Fruit fly (Drosophila melanogaster) whole organism, prepupa: Measurements from ENCODE around the gene CG10063.

ENCODE experiments used
- CG10631 ChIP-seq: fragments of 200-800 bp; sonication (Bioruptor generic); optimal IDR thresholded peaks from 2 replicates; lab custom pipeline; 2016; ENCODE audit warnings: missing biosample characterization, missing genetic modification characterization
- CG10669 ChIP-seq: fragments of 200-800 bp; sonication (Bioruptor generic); optimal IDR thresholded peaks from 3 replicates; lab custom pipeline; 2018; ENCODE audit warnings: missing biosample characterization, mild to moderate bottlenecking, missing genetic modification characterization, moderate library complexity
- CG11294 ChIP-seq: fragments of 200-800 bp; sonication (Bioruptor generic); IDR thresholded peaks from 2 replicates; pipeline ENCODE4 v1.3.6; 2022; ENCODE audit warnings: missing biosample characterization, missing genetic modification characterization
- CG11762 ChIP-seq: fragments of 200-800 bp; sonication (Bioruptor generic); optimal IDR thresholded peaks from 3 replicates; lab custom pipeline; 2016; ENCODE audit warnings: missing biosample characterization, missing genetic modification characterization; ENCODE audit not compliant: insufficient read depth
- CG11902 ChIP-seq: fragments of 200-800 bp; sonication (Bioruptor generic); optimal IDR thresholded peaks from 3 replicates; lab custom pipeline; 2016; ENCODE audit warnings: missing biosample characterization, missing genetic modification characterization
- CG15336 ChIP-seq: fragments of 200-800 bp; sonication (Bioruptor generic); IDR thresholded peaks from 2 replicates; pipeline ENCODE4 v1.3.6; 2022; ENCODE audit warnings: missing biosample characterization, missing genetic modification characterization
- CG1621 ChIP-seq: fragments of 200-800 bp; sonication (Bioruptor generic); optimal IDR thresholded peaks from 3 replicates; lab custom pipeline; 2018; ENCODE audit warnings: missing biosample characterization, mild to moderate bottlenecking, missing genetic modification characterization
- CG16779 ChIP-seq: fragments of 200-800 bp; sonication (Bioruptor generic); optimal IDR thresholded peaks from 3 replicates; lab custom pipeline; 2017; ENCODE audit warnings: missing biosample characterization, mild to moderate bottlenecking, missing genetic modification characterization
- CG3032 ChIP-seq: fragments of 200-800 bp; optimal IDR thresholded peaks from 2 replicates; lab custom pipeline; 2019; ENCODE audit warnings: missing biosample characterization, mild to moderate bottlenecking, missing genetic modification characterization, moderate library complexity
- CG31627 ChIP-seq: fragments of 200-800 bp; sonication (Bioruptor generic); optimal IDR thresholded peaks from 3 replicates; lab custom pipeline; 2016; ENCODE audit warnings: missing biosample characterization, missing genetic modification characterization
- CG32006 ChIP-seq: fragments of 200-800 bp; sonication (Bioruptor generic); optimal IDR thresholded peaks from 3 replicates; lab custom pipeline; 2017; ENCODE audit warnings: missing biosample characterization, mild to moderate bottlenecking, missing genetic modification characterization
- CG34406 ChIP-seq: fragments of 200-800 bp; sonication (Bioruptor generic); optimal IDR thresholded peaks from 3 replicates; lab custom pipeline; 2016; ENCODE audit warnings: missing biosample characterization, missing genetic modification characterization
- CG3919 ChIP-seq: fragments of 200-800 bp; sonication (Bioruptor generic); optimal IDR thresholded peaks from 3 replicates; lab custom pipeline; 2016; ENCODE audit warnings: missing biosample characterization, missing genetic modification characterization
- CG4318 ChIP-seq: fragments of 200-800 bp; sonication (Bioruptor generic); optimal IDR thresholded peaks from 3 replicates; lab custom pipeline; 2017; ENCODE audit warnings: missing biosample characterization, mild to moderate bottlenecking, missing genetic modification characterization
- CG6163 ChIP-seq: fragments of 200-800 bp; sonication (Bioruptor generic); IDR thresholded peaks from 3 replicates; pipeline ENCODE4 v1.3.6; 2022; ENCODE audit warnings: missing biosample characterization, missing genetic modification characterization
- CG6276 ChIP-seq: fragments of 200-800 bp; sonication (Bioruptor generic); optimal IDR thresholded peaks from 2 replicates; lab custom pipeline; 2017; ENCODE audit warnings: missing biosample characterization, mild to moderate bottlenecking, missing genetic modification characterization
- CG6792 ChIP-seq: fragments of 200-800 bp; sonication (Bioruptor generic); optimal IDR thresholded peaks from 3 replicates; lab custom pipeline; 2016; ENCODE audit warnings: missing biosample characterization, missing genetic modification characterization
- CG6854 ChIP-seq: fragments of 200-800 bp; sonication (Bioruptor generic); optimal IDR thresholded peaks from 2 replicates; lab custom pipeline; 2017; ENCODE audit warnings: missing biosample characterization, mild to moderate bottlenecking, missing genetic modification characterization
- CG7368 ChIP-seq: fragments of 200-800 bp; sonication (Bioruptor generic); optimal IDR thresholded peaks from 3 replicates; lab custom pipeline; 2016; ENCODE audit warnings: missing biosample characterization, missing genetic modification characterization
- CG8119 ChIP-seq: fragments of 200-800 bp; sonication (Bioruptor generic); IDR thresholded peaks from 3 replicates; pipeline ENCODE4 v1.3.6; 2022; ENCODE audit warnings: missing biosample characterization, missing genetic modification characterization
- CG8319 ChIP-seq: fragments of 200-800 bp; sonication (Bioruptor generic); optimal IDR thresholded peaks from 3 replicates; lab custom pipeline; 2016; ENCODE audit warnings: missing biosample characterization, missing genetic modification characterization
- CG8632 ChIP-seq: fragments of 200-800 bp; sonication (Bioruptor generic); optimal IDR thresholded peaks from 3 replicates; lab custom pipeline; 2016; ENCODE audit warnings: missing biosample characterization, missing genetic modification characterization
- CG9139 ChIP-seq: fragments of 200-800 bp; sonication (Bioruptor generic); optimal IDR thresholded peaks from 3 replicates; lab custom pipeline; 2017; ENCODE audit warnings: missing biosample characterization, mild to moderate bottlenecking, missing genetic modification characterization
- Eip75B ChIP-seq: fragments of 200-800 bp; sonication (Bioruptor generic); optimal IDR thresholded peaks from 3 replicates; lab custom pipeline; 2016; ENCODE audit warnings: missing biosample characterization, missing genetic modification characterization
- Eip93F ChIP-seq: fragments of 200-800 bp; sonication (Bioruptor generic); optimal IDR thresholded peaks from 2 replicates; lab custom pipeline; 2016; ENCODE audit warnings: missing biosample characterization, mild to moderate bottlenecking, missing genetic modification characterization
- Ets96B ChIP-seq: fragments of 200-800 bp; optimal IDR thresholded peaks from 2 replicates; lab custom pipeline; 2019; ENCODE audit warnings: missing biosample characterization, mild to moderate bottlenecking, missing genetic modification characterization, moderate library complexity
- Gug ChIP-seq: fragments of 200-800 bp; sonication (Bioruptor generic); IDR thresholded peaks from 2 replicates; pipeline ENCODE4 v1.3.6; 2022; ENCODE audit warnings: missing biosample characterization, missing genetic modification characterization
- Hr38 ChIP-seq: sonication (Bioruptor generic); optimal IDR thresholded peaks from 2 replicates; lab custom pipeline; 2016; ENCODE audit warnings: missing biosample characterization, missing genetic modification characterization
- Hr39 ChIP-seq: fragments of 200-800 bp; sonication (Bioruptor generic); optimal IDR thresholded peaks from 2 replicates; lab custom pipeline; 2016; ENCODE audit warnings: missing biosample characterization, missing genetic modification characterization
- Hr4 ChIP-seq: fragments of 200-800 bp; sonication (Bioruptor generic); optimal IDR thresholded peaks from 3 replicates; lab custom pipeline; 2016; ENCODE audit warnings: missing biosample characterization, missing genetic modification characterization
- Lpt ChIP-seq: fragments of 200-800 bp; sonication (Bioruptor generic); optimal IDR thresholded peaks from 3 replicates; lab custom pipeline; 2016; ENCODE audit warnings: missing biosample characterization, missing genetic modification characterization
- Met ChIP-seq: fragments of 200-800 bp; sonication (Bioruptor generic); optimal IDR thresholded peaks from 3 replicates; lab custom pipeline; 2016; ENCODE audit warnings: missing biosample characterization, missing genetic modification characterization
- OdsH ChIP-seq: fragments of 200-800 bp; sonication (Bioruptor generic); optimal IDR thresholded peaks from 3 replicates; lab custom pipeline; 2016; ENCODE audit warnings: missing biosample characterization, missing genetic modification characterization
- Smox ChIP-seq: fragments of 200-800 bp; sonication (Bioruptor generic); optimal IDR thresholded peaks from 3 replicates; lab custom pipeline; 2016; ENCODE audit warnings: missing biosample characterization, missing genetic modification characterization
- Sox102F ChIP-seq: fragments of 200-800 bp; sonication (Bioruptor generic); optimal IDR thresholded peaks from 2 replicates; lab custom pipeline; 2016; ENCODE audit warnings: missing biosample characterization, mild to moderate bottlenecking, missing genetic modification characterization
- Sox15 ChIP-seq: fragments of 200-800 bp; sonication (Bioruptor generic); optimal IDR thresholded peaks from 3 replicates; lab custom pipeline; 2016; ENCODE audit warnings: missing biosample characterization, missing genetic modification characterization
- achi ChIP-seq: fragments of 200-800 bp; sonication (Bioruptor generic); optimal IDR thresholded peaks from 3 replicates; lab custom pipeline; 2016; ENCODE audit warnings: missing biosample characterization, missing genetic modification characterization
- acj6 ChIP-seq: fragments of 200-800 bp; sonication (Bioruptor generic); optimal IDR thresholded peaks from 3 replicates; lab custom pipeline; 2016; ENCODE audit warnings: missing biosample characterization, missing genetic modification characterization
- cyc ChIP-seq: fragments of 200-800 bp; sonication (Bioruptor generic); optimal IDR thresholded peaks from 3 replicates; lab custom pipeline; 2016; ENCODE audit warnings: missing biosample characterization, missing genetic modification characterization
- dac ChIP-seq: fragments of 200-800 bp; sonication (Bioruptor generic); optimal IDR thresholded peaks from 2 replicates; lab custom pipeline; 2017; ENCODE audit warnings: missing biosample characterization, mild to moderate bottlenecking, missing genetic modification characterization
- eg ChIP-seq: fragments of 200-800 bp; sonication (Bioruptor generic); IDR thresholded peaks from 3 replicates; pipeline ENCODE4 v1.3.6; 2022; ENCODE audit warnings: missing biosample characterization, missing genetic modification characterization
- esn ChIP-seq: fragments of 200-800 bp; sonication (Bioruptor generic); optimal IDR thresholded peaks from 2 replicates; lab custom pipeline; 2016; ENCODE audit warnings: missing biosample characterization, mild to moderate bottlenecking, missing genetic modification characterization, moderate library complexity
- fd59A ChIP-seq: fragments of 200-800 bp; sonication (Bioruptor generic); optimal IDR thresholded peaks from 2 replicates; lab custom pipeline; 2017; ENCODE audit warnings: missing biosample characterization, mild to moderate bottlenecking, missing genetic modification characterization, missing genetic modification reagents
- fd85E ChIP-seq: fragments of 200-800 bp; sonication (Bioruptor generic); optimal IDR thresholded peaks from 3 replicates; lab custom pipeline; 2016; ENCODE audit warnings: missing biosample characterization, missing genetic modification characterization
- lz ChIP-seq: fragments of 200-800 bp; sonication (Bioruptor generic); optimal IDR thresholded peaks from 3 replicates; lab custom pipeline; 2016; ENCODE audit warnings: missing biosample characterization, missing genetic modification characterization
- net ChIP-seq: fragments of 200-800 bp; sonication (Bioruptor generic); optimal IDR thresholded peaks from 3 replicates; lab custom pipeline; 2016; ENCODE audit warnings: missing biosample characterization, missing genetic modification characterization
- pdm3 ChIP-seq: fragments of 200-800 bp; sonication (Bioruptor generic); optimal IDR thresholded peaks from 3 replicates; lab custom pipeline; 2016; ENCODE audit warnings: missing biosample characterization, missing genetic modification characterization
- salr ChIP-seq, 2 experiments: fragments of 200-800 bp; sonication (Bioruptor generic); optimal IDR thresholded peaks; 3 replicates each; lab custom pipeline; 2016 to 2018; ENCODE audit warnings: missing biosample characterization in 2 of 2, missing genetic modification characterization in 2 of 2, mild to moderate bottlenecking in 1 of 2
- spab ChIP-seq: fragments of 200-800 bp; sonication (Bioruptor generic); optimal IDR thresholded peaks from 2 replicates; lab custom pipeline; 2017; ENCODE audit warnings: missing biosample characterization, mild to moderate bottlenecking, missing genetic modification characterization, missing genetic modification reagents
- ss ChIP-seq, 2 experiments: fragments of 200-800 bp; sonication (Bioruptor generic); optimal IDR thresholded peaks; 2 replicates in 1 of 2; 3 replicates in 1 of 2; lab custom pipeline; 2017 to 2018; ENCODE audit warnings: mild to moderate bottlenecking in 2 of 2, missing biosample characterization in 2 of 2, missing genetic modification characterization in 2 of 2, moderate library complexity in 1 of 2
- svp ChIP-seq: fragments of 200-800 bp; sonication (Bioruptor generic); peaks from one replicate; lab custom pipeline; 2016; ENCODE audit warnings: missing biosample characterization, missing genetic modification characterization
- topi ChIP-seq: fragments of 200-800 bp; sonication (Bioruptor generic); optimal IDR thresholded peaks from 3 replicates; lab custom pipeline; 2016; ENCODE audit warnings: missing biosample characterization, missing genetic modification characterization

Gene CG10063

DNA sequence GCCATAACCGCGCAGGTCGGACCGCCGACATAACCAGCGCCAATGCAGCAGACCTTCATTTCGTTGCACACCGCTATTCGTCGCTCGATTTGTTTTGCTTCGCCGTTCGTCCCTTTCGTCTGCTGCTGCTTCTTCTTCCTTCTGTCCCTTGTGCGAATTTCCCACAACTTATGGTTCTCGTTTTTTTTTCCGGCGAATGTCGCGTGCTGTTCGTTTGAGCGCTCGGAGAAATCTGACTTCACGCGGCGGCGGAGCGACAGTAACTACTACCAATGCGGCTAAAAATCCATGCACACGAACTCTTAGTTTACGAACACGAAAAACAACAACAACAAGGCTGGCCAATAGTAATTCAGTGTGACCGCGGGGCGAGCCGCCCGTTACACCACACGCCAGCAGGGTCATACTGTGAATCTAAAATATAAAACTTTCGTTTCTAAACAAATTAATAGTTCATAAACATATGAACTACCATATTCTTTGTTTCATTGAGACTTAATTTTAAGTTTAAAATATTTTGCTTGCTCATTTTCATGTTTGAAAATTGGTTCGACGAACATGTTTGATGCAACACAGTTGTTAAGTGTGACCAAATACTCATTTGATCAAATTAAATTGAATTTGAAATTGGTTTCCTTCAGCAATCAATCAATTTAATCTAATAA lies 7.6 kb downstream of the CG10063 start, which contains the start of gene sgl:
Gene sgl (minus strand): TSS at position 271 of the 665 bp plus-strand sequence.
- peak; percentile 48; the same call in 2 of the 3 replicates for TF ChIP-seq CG8119 (GFP tag; lab: Robert Waterston, UW)
- TF ChIP-seq net: peak; percentile 4
- no peak for TF ChIP-seq Eip93F (GFP tag; lab: Kevin White, UChicago)
- peak; percentile 74 for TF ChIP-seq svp (GFP tag; lab: Kevin White, UChicago)
- no peak; the same call in 1 of the 2 replicates for TF ChIP-seq Gug (GFP tag; lab: Robert Waterston, UW)
- no peak for TF ChIP-seq lz (GFP tag; lab: Kevin White, UChicago)
- peak; percentile 31 for TF ChIP-seq CG34406 (GFP tag; lab: Kevin White, UChicago)
- peak; percentile 72 for TF ChIP-seq CG1621 (tag; lab: Kevin White, UChicago)
- TF ChIP-seq CG6792 (GFP tag; lab: Kevin White, UChicago): no peak
- peak in 1 of 2 experiments; percentile 36 for TF ChIP-seq salr (GFP tag; optimal IDR thresholded peaks at IDR 0.05; lab: Kevin White, UChicago)
- TF ChIP-seq ss (GFP tag; optimal IDR thresholded peaks at IDR 0.05; lab: Kevin White, UChicago): peak; percentile 71 to 76
- peak; percentile 53 for TF ChIP-seq Eip75B (GFP tag; lab: Kevin White, UChicago)
- no peak for TF ChIP-seq cyc
- TF ChIP-seq Lpt: peak; percentile 62
- no peak for TF ChIP-seq fd59A (GFP tag; lab: Kevin White, UChicago)
- TF ChIP-seq esn (GFP tag; lab: Kevin White, UChicago): peak; percentile 51
- peak; percentile 27 for TF ChIP-seq CG10669 (GFP tag; lab: Kevin White, UChicago)
- TF ChIP-seq CG6854 (GFP tag; lab: Kevin White, UChicago): peak; percentile 48
- no peak for TF ChIP-seq CG4318
- TF ChIP-seq spab (GFP tag; lab: Kevin White, UChicago): peak; percentile 29
- peak; percentile 5 for TF ChIP-seq pdm3 (GFP tag; lab: Kevin White, UChicago)
- peak; percentile 74 for TF ChIP-seq CG6276 (GFP tag; lab: Kevin White, UChicago)
- TF ChIP-seq dac (GFP tag; lab: Kevin White, UChicago): no peak
- TF ChIP-seq CG32006 (GFP tag; lab: Kevin White, UChicago): no peak
- peak; percentile 72 for TF ChIP-seq CG16779 (tag; lab: Kevin White, UChicago)
- no peak for TF ChIP-seq Hr4
- no peak for TF ChIP-seq OdsH (GFP tag; lab: Kevin White, UChicago)
- TF ChIP-seq Met (GFP tag; lab: Kevin White, UChicago): peak; percentile 8
- TF ChIP-seq CG7368 (GFP tag; lab: Kevin White, UChicago): no peak
- TF ChIP-seq CG15336 (GFP tag; lab: Robert Waterston, UW): peak; percentile 55; the same call in 1 of the 2 replicates
- TF ChIP-seq CG9139 (GFP tag; lab: Kevin White, UChicago): peak; percentile 54
- no peak for TF ChIP-seq CG11294 (GFP tag; lab: Robert Waterston, UW)
- TF ChIP-seq eg (GFP tag; lab: Robert Waterston, UW): peak; percentile 75
- TF ChIP-seq Hr38 (GFP tag; lab: Kevin White, UChicago): no peak
- TF ChIP-seq Sox102F (GFP tag; lab: Kevin White, UChicago): no peak
- no peak for TF ChIP-seq CG10631 (GFP tag; lab: Kevin White, UChicago)
- peak; percentile 55 for TF ChIP-seq Ets96B (tag; lab: Kevin White, UChicago)
- no peak for TF ChIP-seq CG11762 (GFP tag; lab: Kevin White, UChicago)
- TF ChIP-seq Hr39 (GFP tag; lab: Kevin White, UChicago): no peak
- no peak for TF ChIP-seq CG11902 (GFP tag; lab: Kevin White, UChicago)
- TF ChIP-seq fd85E (GFP tag; lab: Kevin White, UChicago): no peak
- peak; percentile 28 for TF ChIP-seq achi (GFP tag; lab: Kevin White, UChicago)
- TF ChIP-seq Sox15 (GFP tag; lab: Kevin White, UChicago): no peak
- peak; percentile 87 for TF ChIP-seq CG6163 (GFP tag; lab: Robert Waterston, UW)
- peak; percentile 42 for TF ChIP-seq CG3032
- TF ChIP-seq topi (GFP tag; lab: Kevin White, UChicago): peak; percentile 52
- TF ChIP-seq CG31627 (GFP tag; lab: Kevin White, UChicago): no peak
- peak; percentile 59 for TF ChIP-seq CG3919
- TF ChIP-seq CG8632 (GFP tag; lab: Kevin White, UChicago): no peak
- no peak for TF ChIP-seq acj6 (GFP tag; lab: Kevin White, UChicago)
- no peak for TF ChIP-seq Smox (GFP tag; lab: Kevin White, UChicago)
- TF ChIP-seq CG8319: no peak
